Fruit fly (Drosophila melanogaster): ENCODE measurements around the gene Gli.
"Not testable (repeated sequence)": the region's sequence is repeated elsewhere in the genome, so short reads cannot be mapped to it uniquely, and the experiment has no call there.

The Gli gene

dm6 chr2L:15740918-15741317, 21.6 kb downstream of the Gli start:
- TF ChIP-seq CG10348 (GFP tag; IDR thresholded peaks at IDR 0.05) (no peak), Ets98B (GFP tag; IDR thresholded peaks at IDR 0.05) (no peak), CG17806 (tag; optimal IDR thresholded peaks at IDR 0.05) (no peak), Pif1B (GFP tag; optimal IDR thresholded peaks at IDR 0.05) (no peak), gl (tag; optimal IDR thresholded peaks at IDR 0.05) (no peak)

DNA sequence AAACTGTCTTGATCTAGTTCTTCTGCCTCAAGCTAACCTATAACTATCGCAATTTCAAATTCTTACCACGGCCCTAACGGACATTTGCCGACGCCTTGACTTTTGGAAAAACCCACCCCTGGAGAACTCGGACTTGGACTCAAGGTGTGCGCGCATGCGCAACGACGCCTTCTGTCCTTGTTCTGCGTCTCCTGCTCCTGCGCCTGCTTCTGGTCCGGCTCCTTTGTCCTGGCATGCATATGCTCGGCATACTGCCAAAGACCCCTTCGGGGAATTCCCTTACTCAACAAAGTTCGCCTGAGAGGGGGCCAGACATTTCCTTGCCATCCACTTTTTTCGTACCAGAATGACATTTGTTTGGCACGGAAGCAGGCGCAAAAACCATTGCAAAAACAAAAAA, 26.6 kb downstream of the Gli start:
- TF ChIP-seq rn (GFP tag; IDR thresholded peaks at IDR 0.05) (no peak), CG10348 (GFP tag; IDR thresholded peaks at IDR 0.05) (0 out of 2 replicates have a peak, but pooled peaks have one; percentile 14)

dm6 chr2L:15731687-15732086, 30.9 kb downstream of the Gli start:
- TF ChIP-seq CG14655 (GFP tag; optimal IDR thresholded peaks at IDR 0.05) (no peak), CG12605 (GFP tag; IDR thresholded peaks at IDR 0.05) (no peak), CG9948 (tag; optimal IDR thresholded peaks at IDR 0.05) (no peak), CG8159 (tag; optimal IDR thresholded peaks at IDR 0.05) (no peak), EcR (GFP tag; optimal IDR thresholded peaks at IDR 0.05) (no peak), Ets98B (GFP tag; IDR thresholded peaks at IDR 0.05) (no peak), D1 (tag; optimal IDR thresholded peaks at IDR 0.05) (no peak), CG10348 (GFP tag; IDR thresholded peaks at IDR 0.05) (no peak), CG13204 (GFP tag; optimal IDR thresholded peaks at IDR 0.05) (no peak), CG4496 (GFP tag; IDR thresholded peaks at IDR 0.05) (no peak), CG15710 (tag; optimal IDR thresholded peaks at IDR 0.05) (no peak), fd96Ca (GFP tag; IDR thresholded peaks at IDR 0.05) (no peak), CG34367 (tag; optimal IDR thresholded peaks at IDR 0.05) (no peak), rn (GFP tag; IDR thresholded peaks at IDR 0.05) (no peak), gl (tag; optimal IDR thresholded peaks at IDR 0.05) (no peak), CG8301 (tag; optimal IDR thresholded peaks at IDR 0.05) (no peak)

DNA sequence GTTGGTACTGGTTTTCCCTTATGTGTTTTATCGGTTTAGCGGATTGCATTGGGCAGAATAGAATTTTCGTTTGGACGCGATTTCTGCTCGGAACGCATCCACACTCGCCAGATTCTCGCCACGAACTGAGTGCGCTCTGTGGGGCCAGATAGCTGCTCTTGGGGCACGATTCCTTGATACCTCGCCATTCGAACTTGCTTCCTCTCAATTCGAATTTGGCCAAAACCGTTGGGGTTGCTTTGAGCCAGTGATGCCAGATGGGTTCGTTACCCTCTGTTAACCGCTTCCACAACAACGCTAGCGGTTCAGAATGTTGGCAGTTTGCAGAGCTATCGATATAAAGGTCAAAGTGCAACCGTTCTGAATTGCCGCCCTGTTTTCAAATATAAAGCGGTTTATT, 44.4 kb downstream of the Gli start, which contains the start of gene stol:
Gene stol, minus strand, starts transcription at position 101 of the 400 bp plus-strand sequence.
- TF ChIP-seq gl (tag; optimal IDR thresholded peaks at IDR 0.05); Snoo (tag; optimal IDR thresholded peaks at IDR 0.05); Pif1A (GFP tag; optimal IDR thresholded peaks at IDR 0.05): not testable (repeated sequence)

dm6 chr2L:15710999-15711398, 51.6 kb downstream of the Gli start, which contains the start of gene CG43924:
Gene CG43924 (minus strand): TSS chr2L:15711099.
- not testable (repeated sequence) for TF ChIP-seq CG13204 (GFP tag; optimal IDR thresholded peaks at IDR 0.05); CG17806 (tag; optimal IDR thresholded peaks at IDR 0.05); CG15710 (tag; optimal IDR thresholded peaks at IDR 0.05)

Data from whole organism, pupa.